Worm (Caenorhabditis elegans) whole organism, L3 larva: ENCODE results near the gene C34F6.7.
A peak's percentile ranks its signal among the peaks of the same experiment; 100 is the strongest.

ENCODE experiments used
- ZK546.5 ChIP-seq: sonication (generic microtip); optimal IDR thresholded peaks from 2 replicates; lab custom pipeline; 2017; ENCODE audit warnings: missing biosample characterization, missing genetic modification characterization
- aly-2 ChIP-seq: fragments of 150-350 bp; optimal IDR thresholded peaks from 2 replicates; lab custom pipeline; 2014; ENCODE audit warnings: missing biosample characterization, missing genetic modification characterization
- ama-1 ChIP-seq: fragments of 150-350 bp; optimal IDR thresholded peaks from 2 replicates; lab custom pipeline; 2018
- ceh-16 ChIP-seq: sonication (generic microtip); optimal IDR thresholded peaks from 2 replicates; lab custom pipeline; 2017; ENCODE audit warnings: missing biosample characterization, missing genetic modification characterization
- ceh-28 ChIP-seq: fragments of 150-350 bp; optimal IDR thresholded peaks from 2 replicates; lab custom pipeline; 2014; ENCODE audit warnings: missing biosample characterization, missing genetic modification reagents, missing genetic modification characterization
- ceh-82 ChIP-seq: fragments of 150-350 bp; optimal IDR thresholded peaks from 2 replicates; lab custom pipeline; 2014; ENCODE audit warnings: missing biosample characterization, missing genetic modification characterization
- ceh-9 ChIP-seq: sonication (generic microtip); optimal IDR thresholded peaks from 2 replicates; lab custom pipeline; 2018; ENCODE audit warnings: missing biosample characterization, missing genetic modification characterization
- daf-12 ChIP-seq: fragments of 150-350 bp; optimal IDR thresholded peaks from 2 replicates; lab custom pipeline; 2014; ENCODE audit warnings: missing biosample characterization, missing genetic modification reagents, missing genetic modification characterization
- egl-27 ChIP-seq: sonication (generic microtip); optimal IDR thresholded peaks from 4 replicates; lab custom pipeline; 2017; ENCODE audit warnings: missing biosample characterization, missing genetic modification reagents, missing genetic modification characterization
- egl-5 ChIP-seq: fragments of 150-350 bp; optimal IDR thresholded peaks from 2 replicates; lab custom pipeline; 2017; ENCODE audit warnings: missing biosample characterization, missing genetic modification reagents, missing genetic modification characterization, inconsistent platforms
- elt-1 ChIP-seq: fragments of 150-350 bp; optimal IDR thresholded peaks from 2 replicates; lab custom pipeline; 2014; ENCODE audit warnings: missing biosample characterization, missing genetic modification characterization
- elt-2 ChIP-seq: sonication (generic microtip); optimal IDR thresholded peaks from 2 replicates; lab custom pipeline; 2016; ENCODE audit warnings: missing genetic modification reagents, mild to moderate bottlenecking, missing genetic modification characterization, missing compliant biosample characterization
- elt-3 ChIP-seq, 3 experiments: fragments of 150-350 bp in 1 of 3; sonication (generic microtip) in 2 of 3; optimal IDR thresholded peaks; 2 replicates in 2 of 3; 4 replicates in 1 of 3; lab custom pipeline; 2014 to 2017; ENCODE audit warnings: missing biosample characterization in 3 of 3, missing genetic modification characterization in 3 of 3
- eor-1 ChIP-seq, 2 experiments: fragments of 150-350 bp; optimal IDR thresholded peaks; 2 replicates each; lab custom pipeline; 2014 to 2018; ENCODE audit warnings: missing biosample characterization in 2 of 2, missing genetic modification characterization in 2 of 2
- fkh-2 ChIP-seq: fragments of 150-350 bp; optimal IDR thresholded peaks from 2 replicates; lab custom pipeline; 2014; ENCODE audit warnings: missing biosample characterization, missing genetic modification reagents, missing genetic modification characterization
- fos-1 ChIP-seq: fragments of 150-350 bp; optimal IDR thresholded peaks from 2 replicates; lab custom pipeline; 2014; ENCODE audit warnings: missing biosample characterization, missing genetic modification characterization
- hmg-11 ChIP-seq: sonication (generic microtip); optimal IDR thresholded peaks from 2 replicates; lab custom pipeline; 2016; ENCODE audit warnings: missing genetic modification characterization, missing compliant biosample characterization
- jun-1 ChIP-seq: fragments of 150-350 bp; optimal IDR thresholded peaks from 2 replicates; lab custom pipeline; 2014; ENCODE audit warnings: missing biosample characterization, missing genetic modification reagents, missing genetic modification characterization
- lin-15B ChIP-seq: fragments of 150-350 bp; optimal IDR thresholded peaks from 2 replicates; lab custom pipeline; 2014; ENCODE audit warnings: missing biosample characterization, missing genetic modification characterization
- lsy-12 ChIP-seq: sonication (generic microtip); optimal IDR thresholded peaks from 2 replicates; lab custom pipeline; 2016; ENCODE audit warnings: mild to moderate bottlenecking, missing genetic modification characterization, missing compliant biosample characterization
- mdl-1 ChIP-seq: fragments of 150-350 bp; optimal IDR thresholded peaks from 2 replicates; lab custom pipeline; 2014; ENCODE audit warnings: missing biosample characterization, missing genetic modification characterization
- mml-1 ChIP-seq: fragments of 150-350 bp; sonication (generic microtip); optimal IDR thresholded peaks from 3 replicates; lab custom pipeline; 2014; ENCODE audit warnings: missing biosample characterization, missing genetic modification characterization
- nfya-1 ChIP-seq: sonication (generic microtip); optimal IDR thresholded peaks from 2 replicates; lab custom pipeline; 2017; ENCODE audit warnings: missing genetic modification characterization, mild to moderate bottlenecking, missing compliant biosample characterization, antibody characterized with exemption, moderate library complexity; ENCODE audit not compliant: insufficient read depth
- nhr-12 ChIP-seq: fragments of 150-350 bp; optimal IDR thresholded peaks from 2 replicates; lab custom pipeline; 2014; ENCODE audit warnings: missing biosample characterization, missing genetic modification characterization
- nhr-23 ChIP-seq: fragments of 150-350 bp; optimal IDR thresholded peaks from 2 replicates; lab custom pipeline; 2014; ENCODE audit warnings: missing biosample characterization, missing genetic modification reagents, missing genetic modification characterization
- nhr-237 ChIP-seq: fragments of 150-350 bp; optimal IDR thresholded peaks from 2 replicates; lab custom pipeline; 2014; ENCODE audit warnings: missing biosample characterization, missing genetic modification characterization
- nhr-25 ChIP-seq: sonication (generic microtip); optimal IDR thresholded peaks from 2 replicates; lab custom pipeline; 2017; ENCODE audit warnings: missing biosample characterization, missing genetic modification characterization
- nhr-28 ChIP-seq: fragments of 150-350 bp; optimal IDR thresholded peaks from 2 replicates; lab custom pipeline; 2014; ENCODE audit warnings: missing biosample characterization, missing genetic modification characterization
- nhr-43 ChIP-seq: sonication (generic microtip); optimal IDR thresholded peaks from 2 replicates; lab custom pipeline; 2016; ENCODE audit warnings: mild to moderate bottlenecking, missing genetic modification characterization, missing compliant biosample characterization; ENCODE audit not compliant: poor library complexity, severe bottlenecking
- nhr-67 ChIP-seq: fragments of 150-350 bp; optimal IDR thresholded peaks from 2 replicates; lab custom pipeline; 2014; ENCODE audit warnings: missing biosample characterization, missing genetic modification characterization
- nhr-77 ChIP-seq: fragments of 150-350 bp; optimal IDR thresholded peaks from 2 replicates; lab custom pipeline; 2014; ENCODE audit warnings: missing biosample characterization, missing genetic modification characterization
- pha-4 ChIP-seq: fragments of 150-350 bp; optimal IDR thresholded peaks from 2 replicates; lab custom pipeline; 2014; ENCODE audit warnings: missing biosample characterization, missing genetic modification reagents, missing genetic modification characterization
- sea-2 ChIP-seq: fragments of 150-350 bp; sonication (generic microtip); optimal IDR thresholded peaks from 4 replicates; lab custom pipeline; 2014; ENCODE audit warnings: missing biosample characterization, missing genetic modification reagents, missing genetic modification characterization
- skn-1 ChIP-seq: fragments of 150-350 bp; optimal IDR thresholded peaks from 2 replicates; lab custom pipeline; 2014; ENCODE audit warnings: missing biosample characterization, missing genetic modification characterization
- snpc-4 ChIP-seq: fragments of 150-350 bp; optimal IDR thresholded peaks from 2 replicates; lab custom pipeline; 2014; ENCODE audit warnings: missing biosample characterization, missing genetic modification characterization
- tbx-2 ChIP-seq: sonication (generic microtip); optimal IDR thresholded peaks from 2 replicates; lab custom pipeline; 2016; ENCODE audit warnings: mild to moderate bottlenecking, missing genetic modification characterization, missing compliant biosample characterization
- unc-39 ChIP-seq: sonication (generic microtip); optimal IDR thresholded peaks from 4 replicates; lab custom pipeline; 2017; ENCODE audit warnings: missing biosample characterization, missing genetic modification characterization
- unc-62 ChIP-seq: fragments of 150-350 bp; sonication (generic microtip); optimal IDR thresholded peaks from 4 replicates; lab custom pipeline; 2014; ENCODE audit warnings: missing biosample characterization, missing genetic modification reagents, missing genetic modification characterization
- ztf-11 ChIP-seq: fragments of 150-350 bp; optimal IDR thresholded peaks from 2 replicates; lab custom pipeline; 2014; ENCODE audit warnings: missing biosample characterization, missing genetic modification characterization
- ztf-4 ChIP-seq: fragments of 150-350 bp; optimal IDR thresholded peaks from 2 replicates; lab custom pipeline; 2014; ENCODE audit warnings: missing biosample characterization, missing genetic modification characterization

Gene C34F6.7

DNA sequence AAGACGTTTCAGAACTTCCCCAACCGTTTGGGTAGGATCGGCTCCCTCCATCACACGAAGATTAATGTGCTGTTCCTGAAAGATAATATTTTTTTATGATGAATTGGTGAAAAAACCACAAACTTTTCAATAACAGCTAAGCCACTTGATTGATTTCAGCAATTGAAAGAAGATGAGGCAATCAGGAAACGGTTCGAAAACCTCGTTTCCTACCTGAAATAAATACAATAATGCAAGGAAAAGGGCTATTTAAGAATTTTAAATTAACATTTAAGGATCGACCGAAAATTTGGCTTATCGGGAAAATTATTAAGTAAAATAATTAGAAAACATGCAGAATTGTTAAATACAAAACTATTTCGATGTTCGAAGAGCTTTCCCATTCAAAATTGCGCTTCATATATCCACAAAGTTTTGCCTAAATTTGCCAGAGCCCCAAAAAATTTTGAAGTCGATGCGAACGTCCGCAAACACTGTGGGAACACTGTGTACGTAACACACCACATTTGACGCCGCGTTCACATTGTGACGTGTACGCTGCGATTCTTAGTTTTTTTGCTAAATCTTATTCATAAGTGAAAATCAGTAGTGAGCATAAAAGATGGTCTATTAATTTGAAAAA lies 7.4 kb upstream of the C34F6.7 start, which contains the start of gene C34F6.9:
Gene C34F6.9, minus strand, starts transcription at position 51 of the 622 bp plus-strand sequence.
- TF ChIP-seq sea-2 (GFP tag; lab: Kevin White, UChicago) (no peak), hmg-11 (tag; lab: Kevin White, UChicago) (peak; percentile 31), ceh-82 (tag; lab: Kevin White, UChicago) (no peak)
- TF ChIP-seq, all 47 proteins: peak for 1

DNA sequence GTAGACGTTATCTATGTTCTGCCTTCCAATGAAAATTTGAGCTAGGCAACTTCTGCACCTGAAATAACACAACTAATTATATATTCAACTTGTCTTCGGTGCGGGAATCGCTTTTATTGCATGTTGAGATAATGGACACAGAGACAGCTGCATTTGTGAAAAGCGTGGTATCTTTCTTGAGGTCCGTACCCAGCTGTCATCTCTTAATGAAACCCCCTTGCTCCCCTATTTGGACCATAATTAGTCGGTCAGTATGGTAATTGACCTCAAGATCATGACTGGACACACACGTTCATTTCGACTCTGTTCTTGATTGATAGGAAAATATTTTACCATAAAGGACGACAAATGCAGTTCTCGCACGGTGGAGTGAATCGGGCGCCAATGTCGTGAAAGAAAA lies 3.9 kb downstream of the C34F6.7 start:
- TF ChIP-seq nhr-43 (tag; lab: Kevin White, UChicago) (no peak), nfya-1 (tag; lab: Kevin White, UChicago) (no peak), ceh-16 (no peak), fos-1 (tag; lab: Kevin White, UChicago) (no peak), unc-62 (GFP tag; lab: Kevin White, UChicago) (no peak), fkh-2 (tag; lab: Kevin White, UChicago) (no peak), nhr-67 (tag; lab: Kevin White, UChicago) (no peak), ztf-4 (tag; lab: Kevin White, UChicago) (no peak), lin-15B (tag; lab: Kevin White, UChicago) (no peak), elt-2 (no peak), elt-1 (tag; lab: Kevin White, UChicago) (no peak), elt-3 (tag; optimal IDR thresholded peaks at IDR 0.05; lab: Kevin White, UChicago) (no peak), ZK546.5 (no peak)

DNA sequence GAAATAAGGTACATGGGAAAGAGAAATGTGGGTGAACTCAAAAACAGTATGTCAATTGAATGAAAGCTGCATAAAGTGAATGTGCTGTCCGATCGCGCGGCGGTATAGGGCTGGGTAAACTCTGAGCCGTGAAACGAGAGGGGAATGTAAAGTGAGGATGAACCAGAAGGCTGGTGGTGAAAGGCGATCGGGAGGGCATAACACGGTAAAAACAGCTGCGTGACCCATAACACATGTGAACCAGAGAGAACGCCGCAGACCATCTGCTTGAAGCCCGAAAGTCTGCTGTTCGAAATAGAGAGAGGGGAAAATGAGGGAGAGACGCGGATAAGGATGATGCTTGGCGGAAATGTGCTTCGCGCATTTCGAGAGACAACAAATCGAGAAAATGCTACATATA lies 4.9 kb downstream of the C34F6.7 start:
- no peak for TF ChIP-seq ceh-16
- no peak for TF ChIP-seq lin-15B (tag; lab: Kevin White, UChicago)
- TF ChIP-seq egl-5 (tag; lab: Kevin White, UChicago), result no peak
- no peak for TF ChIP-seq nfya-1 (tag; lab: Kevin White, UChicago)
- TF ChIP-seq nhr-12 (tag; lab: Kevin White, UChicago), result no peak
- TF ChIP-seq aly-2, result no peak
- TF ChIP-seq, all 47 proteins: peak for 0

DNA sequence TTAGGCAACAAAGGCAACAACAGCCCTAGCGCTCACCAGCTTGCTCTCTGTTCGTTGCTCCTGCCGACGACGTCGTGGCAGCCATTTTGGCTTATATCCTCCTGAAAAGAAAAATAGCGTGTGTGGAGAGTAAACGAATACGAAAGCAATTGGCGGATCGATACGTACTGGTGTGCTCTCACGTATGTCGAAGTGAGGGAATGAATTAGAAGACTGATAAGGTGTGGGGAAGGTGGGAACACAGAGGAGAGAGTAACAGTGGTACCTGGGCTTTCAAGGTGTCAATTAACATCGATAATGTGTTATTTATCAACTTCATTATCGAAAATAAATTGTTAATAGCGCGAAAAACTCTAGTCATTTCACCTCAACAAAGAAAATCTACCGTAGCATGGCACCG lies 6.5 kb downstream of the C34F6.7 start, which contains the start of gene C34F6.5:
Gene C34F6.5, minus strand, starts transcription at position 101 of the 400 bp plus-strand sequence.
- TF ChIP-seq ZK546.5 (no peak), eor-1 (tag; optimal IDR thresholded peaks at IDR 0.05; lab: Kevin White, UChicago) (no peak), elt-2 (no peak), mdl-1 (tag; lab: Kevin White, UChicago) (no peak), skn-1 (tag; lab: Kevin White, UChicago) (no peak), ceh-82 (tag; lab: Kevin White, UChicago) (no peak), lin-15B (tag; lab: Kevin White, UChicago) (no peak), unc-62 (GFP tag; lab: Kevin White, UChicago) (no peak), nhr-25 (tag; lab: Kevin White, UChicago) (no peak), ztf-4 (tag; lab: Kevin White, UChicago) (no peak), daf-12 (tag; lab: Kevin White, UChicago) (no peak), ama-1 (lab: Kevin White, UChicago) (no peak), fos-1 (tag; lab: Kevin White, UChicago) (no peak)

DNA sequence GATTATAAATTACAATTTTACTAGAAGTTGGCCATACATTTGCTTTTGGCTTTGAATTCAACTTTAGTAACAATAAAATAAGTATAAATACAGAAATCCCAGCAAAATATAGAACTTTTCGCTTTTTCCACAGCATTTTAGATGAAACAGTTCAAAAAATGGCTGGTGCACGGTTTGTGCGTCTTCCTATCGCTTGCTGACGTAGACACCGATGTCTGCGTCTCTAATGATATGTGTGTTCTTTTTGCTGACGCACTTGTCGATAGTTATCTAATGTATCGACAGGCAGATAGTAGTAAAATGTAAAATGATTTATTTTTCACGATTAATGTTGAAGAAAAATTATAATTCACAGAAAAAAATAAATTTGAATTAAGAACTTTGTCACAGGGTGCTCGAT lies 8.3 kb downstream of the C34F6.7 start, which contains the start of gene hst-2:
Gene hst-2, minus strand, starts transcription at position 203 of the 400 bp plus-strand sequence.
- TF ChIP-seq ztf-11 (tag; lab: Kevin White, UChicago) (no peak), ceh-28 (peak; percentile 82), elt-3 (tag; optimal IDR thresholded peaks at IDR 0.05; lab: Kevin White, UChicago) (peak in 1 of 3 experiments; percentile 18), unc-62 (GFP tag; lab: Kevin White, UChicago) (no peak), skn-1 (tag; lab: Kevin White, UChicago) (peak; percentile 54), snpc-4 (tag; lab: Kevin White, UChicago) (peak; percentile 54), ZK546.5 (no peak), jun-1 (tag; lab: Kevin White, UChicago) (peak; percentile 90), sea-2 (GFP tag; lab: Kevin White, UChicago) (no peak), elt-2 (peak; percentile 80), ztf-4 (tag; lab: Kevin White, UChicago) (peak; percentile 7), elt-1 (tag; lab: Kevin White, UChicago) (peak; percentile 6), pha-4 (tag; lab: Kevin White, UChicago) (peak; percentile 96), ceh-16 (no peak), aly-2 (no peak), nhr-12 (tag; lab: Kevin White, UChicago) (no peak), ceh-82 (tag; lab: Kevin White, UChicago) (peak; percentile 45), unc-39 (tag; lab: Kevin White, UChicago) (no peak), daf-12 (tag; lab: Kevin White, UChicago) (no peak), nfya-1 (tag; lab: Kevin White, UChicago) (peak; percentile 85), egl-27 (no peak), ama-1 (lab: Kevin White, UChicago) (no peak), nhr-23 (tag; lab: Kevin White, UChicago) (peak; percentile 93), nhr-77 (tag; lab: Kevin White, UChicago) (peak; percentile 55), nhr-237 (tag; lab: Kevin White, UChicago) (no peak), ceh-9 (tag; lab: Kevin White, UChicago) (no peak), mml-1 (tag; lab: Kevin White, UChicago) (no peak), tbx-2 (peak; percentile 88), lsy-12 (tag; lab: Kevin White, UChicago) (peak; percentile 74), nhr-28 (tag; lab: Kevin White, UChicago) (no peak), fkh-2 (tag; lab: Kevin White, UChicago) (no peak), nhr-25 (tag; lab: Kevin White, UChicago) (peak; percentile 89)
